Worm (Caenorhabditis elegans) whole organism, midembryonic: ENCODE results near the gene sna-3.

ENCODE experiments used
- cog-1 ChIP-seq: sonication (generic microtip); optimal IDR thresholded peaks from 2 replicates; lab custom pipeline; 2016; ENCODE audit warnings: missing genetic modification characterization, missing compliant biosample characterization
- flt-1 ChIP-seq: fragments of 200-800 bp; sonication (Bioruptor generic); IDR thresholded peaks from 2 replicates; pipeline ENCODE4 v1.3.6; 2022; ENCODE audit warnings: missing genetic modification characterization, missing compliant biosample characterization
- med-1 ChIP-seq: sonication (generic microtip); optimal IDR thresholded peaks from 2 replicates; lab custom pipeline; 2017; ENCODE audit warnings: missing genetic modification characterization, mild to moderate bottlenecking, missing compliant biosample characterization, antibody characterized with exemption, missing genetic modification reagents; ENCODE audit not compliant: insufficient read depth
- ref-1 ChIP-seq: fragments of 200-800 bp; sonication (Bioruptor generic); conservative IDR thresholded peaks from 2 replicates; pipeline ENCODE4 v1.3.6; 2022; ENCODE audit warnings: missing genetic modification reagents, missing genetic modification characterization, missing compliant biosample characterization
- tab-1 ChIP-seq: fragments of 200-800 bp; sonication (Bioruptor generic); IDR thresholded peaks from 2 replicates; pipeline ENCODE4 v1.3.6; 2022; ENCODE audit warnings: missing genetic modification characterization, missing compliant biosample characterization
- ztf-29 ChIP-seq: fragments of 200-800 bp; sonication (Bioruptor generic); IDR thresholded peaks from 2 replicates; pipeline ENCODE4 v1.3.6; 2022; ENCODE audit warnings: missing genetic modification reagents, missing genetic modification characterization, missing compliant biosample characterization

DNA sequence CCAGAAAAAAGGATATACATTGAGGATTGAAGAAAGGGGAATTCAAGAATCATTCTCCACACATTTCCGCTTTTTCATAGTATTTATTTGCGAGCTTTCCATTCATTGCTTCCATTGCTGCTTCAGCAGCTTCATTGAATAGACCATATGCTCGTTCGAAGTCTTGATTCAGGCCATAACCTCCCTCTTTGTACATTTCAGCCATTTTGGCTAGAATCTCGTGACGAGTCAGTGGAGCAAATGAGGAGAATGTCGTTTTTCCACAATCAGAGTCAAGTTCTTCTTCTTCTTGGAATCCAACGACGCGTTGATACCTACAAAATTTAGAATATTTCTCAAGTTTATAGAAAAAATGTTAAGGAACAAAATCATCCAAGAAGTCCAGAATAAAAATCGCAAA is 40.8 kb downstream of the sna-3 start:
- TF ChIP-seq tab-1 (GFP tag; lab: Robert Waterston, UW) (no peak), ref-1 (no peak), med-1 (no peak), flt-1 (GFP tag; lab: Robert Waterston, UW) (no peak), ztf-29 (GFP tag; lab: Robert Waterston, UW) (no peak), cog-1 (tag; lab: Kevin White, UChicago) (no peak)
